Fruit fly (Drosophila melanogaster): ENCODE data around the gene CG10375.

Gene CG10375

DNA sequence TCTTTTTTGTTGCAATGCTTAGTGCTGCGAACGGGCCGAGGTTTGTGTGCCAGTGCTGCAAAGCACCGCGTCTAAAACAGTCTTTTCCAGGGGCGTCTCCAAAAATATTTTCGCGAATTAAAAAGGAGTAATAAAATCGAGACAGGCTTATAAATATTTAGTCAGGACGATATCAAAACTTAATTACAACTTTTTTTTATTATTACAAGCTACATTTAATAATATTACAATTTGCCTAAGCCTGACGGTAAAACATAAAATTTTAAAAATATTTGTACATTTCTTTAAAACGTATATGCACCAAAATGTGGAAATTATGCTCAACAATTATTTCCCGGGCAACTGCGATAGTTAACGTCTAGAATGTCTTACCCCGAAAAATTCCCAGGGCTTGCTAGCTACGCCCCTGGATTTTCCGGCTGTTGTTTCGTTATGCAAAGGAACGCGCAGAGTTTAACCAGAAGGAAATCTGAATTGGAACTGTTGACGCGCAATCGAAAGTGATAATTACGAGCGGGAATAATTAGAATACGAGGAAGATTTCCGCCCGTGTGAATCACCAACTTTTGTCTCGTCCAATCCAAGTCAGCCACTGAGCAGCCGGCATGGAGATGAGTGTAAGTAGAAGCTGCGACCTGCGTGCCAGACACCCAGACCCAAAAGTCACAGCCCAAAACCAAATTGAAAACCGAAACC lies 9.5 kb upstream of the CG10375 start, which contains the start of the genes PTPMT1 and Hrd3 (continued):
- TF ChIP-seq CG10631 (GFP tag; optimal IDR thresholded peaks at IDR 0.05) (peak; percentile 99), eg (GFP tag; IDR thresholded peaks at IDR 0.05) (peak; percentile 94), CG6792 (GFP tag; optimal IDR thresholded peaks at IDR 0.05) (peak; percentile 98), CG9139 (GFP tag; optimal IDR thresholded peaks at IDR 0.05) (peak; percentile 96), Gug (GFP tag; IDR thresholded peaks at IDR 0.05) (peak; percentile 96), CG6276 (GFP tag; optimal IDR thresholded peaks at IDR 0.05) (peak; percentile 99), acj6 (GFP tag; optimal IDR thresholded peaks at IDR 0.05) (peak; percentile 99), dsx (GFP tag; optimal IDR thresholded peaks at IDR 0.05; ENCODE audit: poor library complexity, severe bottlenecking) (peak; percentile 96), svp (GFP tag) (peak; percentile 99), CG7368 (GFP tag; optimal IDR thresholded peaks at IDR 0.05) (peak; percentile 97), fkh (GFP tag; optimal IDR thresholded peaks at IDR 0.05) (peak; percentile 92), Sox15 (GFP tag; optimal IDR thresholded peaks at IDR 0.05) (peak; percentile 99), fd59A (GFP tag; optimal IDR thresholded peaks at IDR 0.05) (peak; percentile 99), CG6808 (GFP tag; optimal IDR thresholded peaks at IDR 0.05) (peak; percentile 98), CG10669 (GFP tag; optimal IDR thresholded peaks at IDR 0.05) (peak; percentile 99), CG4318 (GFP tag; optimal IDR thresholded peaks at IDR 0.05) (peak; percentile 99), esn (GFP tag; optimal IDR thresholded peaks at IDR 0.05) (peak; percentile 100), Hr38 (GFP tag; optimal IDR thresholded peaks at IDR 0.05) (peak; percentile 68), CG8319 (GFP tag; optimal IDR thresholded peaks at IDR 0.05) (peak; percentile 98), spab (GFP tag; optimal IDR thresholded peaks at IDR 0.05) (peak; percentile 99), Hr4 (GFP tag; optimal IDR thresholded peaks at IDR 0.05) (peak; percentile 99), CG8632 (GFP tag; optimal IDR thresholded peaks at IDR 0.05) (peak; percentile 99), ss (GFP tag; optimal IDR thresholded peaks at IDR 0.05) (peak; percentile 98 to 99), Ets21C (GFP tag; optimal IDR thresholded peaks at IDR 0.05) (peak; percentile 98), Smox (GFP tag; optimal IDR thresholded peaks at IDR 0.05) (peak; percentile 99), CG15336 (GFP tag; IDR thresholded peaks at IDR 0.05) (peak; percentile 97), Eip78C (GFP tag) (peak; percentile 100)

- no peak for TF ChIP-seq dsx (GFP tag; optimal IDR thresholded peaks at IDR 0.05; ENCODE audit: poor library complexity, severe bottlenecking)
- TF ChIP-seq CG10669 (GFP tag; optimal IDR thresholded peaks at IDR 0.05) = peak; percentile 7
- peak; percentile 10 for TF ChIP-seq Sox14 (GFP tag; optimal IDR thresholded peaks at IDR 0.05)
- no peak for TF ChIP-seq ss (GFP tag; optimal IDR thresholded peaks at IDR 0.05)
- peak; percentile 51 for TF ChIP-seq Met (GFP tag; optimal IDR thresholded peaks at IDR 0.05)
- TF ChIP-seq Sox102F (GFP tag; optimal IDR thresholded peaks at IDR 0.05) = peak; percentile 14
- peak; percentile 23 for TF ChIP-seq achi (GFP tag; optimal IDR thresholded peaks at IDR 0.05)
- peak; percentile 20 for TF ChIP-seq Smox (GFP tag; optimal IDR thresholded peaks at IDR 0.05)
- 0 out of 3 replicates have a peak, but pooled peaks have one; percentile 17 for TF ChIP-seq CG6163 (GFP tag; IDR thresholded peaks at IDR 0.05)
- no peak for TF ChIP-seq Blimp-1 (GFP tag; optimal IDR thresholded peaks at IDR 0.05)
- no peak for TF ChIP-seq CG32006 (GFP tag; optimal IDR thresholded peaks at IDR 0.05)
- peak; percentile 37 for TF ChIP-seq esn (GFP tag; optimal IDR thresholded peaks at IDR 0.05)
- TF ChIP-seq CG7368 (GFP tag; optimal IDR thresholded peaks at IDR 0.05) = peak; percentile 9
- TF ChIP-seq pdm3 (GFP tag; optimal IDR thresholded peaks at IDR 0.05) = peak; percentile 31
- peak; percentile 28 for TF ChIP-seq Hr4 (GFP tag; optimal IDR thresholded peaks at IDR 0.05)
- TF ChIP-seq CG3919 (GFP tag; optimal IDR thresholded peaks at IDR 0.05) = peak; percentile 47
- TF ChIP-seq vri (GFP tag; optimal IDR thresholded peaks at IDR 0.05) = peak; percentile 47
- TF ChIP-seq Ets96B (tag; optimal IDR thresholded peaks at IDR 0.05) = no peak
- no peak for TF ChIP-seq dac (GFP tag; optimal IDR thresholded peaks at IDR 0.05)
- TF ChIP-seq lz (GFP tag; optimal IDR thresholded peaks at IDR 0.05) = peak; percentile 24
- TF ChIP-seq fkh (GFP tag; optimal IDR thresholded peaks at IDR 0.05) = no peak
- TF ChIP-seq svp (GFP tag) = peak; percentile 59
- no peak; the same call in 1 of the 2 replicates for TF ChIP-seq CG15336 (GFP tag; IDR thresholded peaks at IDR 0.05)
- peak; percentile 12 for TF ChIP-seq CG31627 (GFP tag; optimal IDR thresholded peaks at IDR 0.05)
- peak; percentile 9 for TF ChIP-seq topi (GFP tag; optimal IDR thresholded peaks at IDR 0.05)
- TF ChIP-seq Eip78C (GFP tag) = peak; percentile 75
- TF ChIP-seq CG8632 (GFP tag; optimal IDR thresholded peaks at IDR 0.05) = peak; percentile 2
Measured at dm6 chr3R:23760219-23761018, 7.1 kb upstream of the CG10375 start, which contains the start of gene SdhD. Gene SdhD (minus strand): TSS chr3R:23760600.
